Worm (Caenorhabditis elegans): ENCODE measurements around the gene mfsd-11.

Gene mfsd-11

ce11 chrX:12173989-12174388 lies 20.1 kb upstream of the mfsd-11 start:
- TF ChIP-seq vab-7 (GFP tag; IDR thresholded peaks at IDR 0.05) (no peak), cey-2 (tag; optimal IDR thresholded peaks at IDR 0.05; ENCODE audit: borderline replicate concordance, insufficient read depth) (no peak), nhr-41 (GFP tag; IDR thresholded peaks at IDR 0.05) (no peak), gei-8 (GFP tag; optimal IDR thresholded peaks at IDR 0.05) (no peak), dve-1 (tag; optimal IDR thresholded peaks at IDR 0.05; ENCODE audit: insufficient read depth) (no peak), F37D6.2 (tag; optimal IDR thresholded peaks at IDR 0.05) (no peak), pqm-1 (tag; optimal IDR thresholded peaks at IDR 0.05) (peak; percentile 51), T20F7.1 (GFP tag; optimal IDR thresholded peaks at IDR 0.05) (no peak), lir-3 (tag; optimal IDR thresholded peaks at IDR 0.05) (no peak), nhr-10 (tag; optimal IDR thresholded peaks at IDR 0.05) (no peak), skn-1 (tag; optimal IDR thresholded peaks at IDR 0.05) (no peak), lin-29 (GFP tag; IDR thresholded peaks at IDR 0.05) (no peak), egl-27 (tag; optimal IDR thresholded peaks at IDR 0.05) (no peak), hif-1 (tag; optimal IDR thresholded peaks at IDR 0.05) (no peak), mdl-1 (tag; optimal IDR thresholded peaks at IDR 0.05) (no peak), F49E8.2 (tag; optimal IDR thresholded peaks at IDR 0.05; ENCODE audit: borderline replicate concordance) (no peak), daf-16 (GFP tag; optimal IDR thresholded peaks at IDR 0.05) (no peak), daf-16 (tag; optimal IDR thresholded peaks at IDR 0.05) (peak; percentile 3), ZK546.5 (tag; optimal IDR thresholded peaks at IDR 0.05) (no peak), dmd-6 (GFP tag; IDR thresholded peaks at IDR 0.05) (peak; percentile 50), daf-8 (GFP tag; IDR thresholded peaks at IDR 0.05) (no peak), ceh-62 (tag; optimal IDR thresholded peaks at IDR 0.05) (no peak), aha-1 (tag) (no peak)

- TF ChIP-seq hlh-30 (tag; optimal IDR thresholded peaks at IDR 0.05; ENCODE audit: insufficient read depth) (peak; percentile 65), Y5F2A.4 (GFP tag; optimal IDR thresholded peaks at IDR 0.05) (no peak), ztf-7 (tag; optimal IDR thresholded peaks at IDR 0.05) (peak; percentile 61), nhr-11 (tag; optimal IDR thresholded peaks at IDR 0.05) (no peak), ztf-11 (tag; optimal IDR thresholded peaks at IDR 0.05) (no peak), hlh-11 (tag; optimal IDR thresholded peaks at IDR 0.05) (peak; percentile 91), dve-1 (tag; optimal IDR thresholded peaks at IDR 0.05; ENCODE audit: insufficient read depth) (peak; percentile 85), T20F7.1 (GFP tag; optimal IDR thresholded peaks at IDR 0.05) (peak; percentile 23), gei-8 (GFP tag; optimal IDR thresholded peaks at IDR 0.05) (no peak), nhr-48 (tag; optimal IDR thresholded peaks at IDR 0.05) (peak; percentile 93), php-3 (GFP tag; IDR thresholded peaks at IDR 0.05) (peak; percentile 70; the same call in 1 of the 2 replicates), lin-1 (GFP tag; IDR thresholded peaks at IDR 0.05) (peak; percentile 62; the same call in 1 of the 2 replicates), pqm-1 (tag; optimal IDR thresholded peaks at IDR 0.05) (peak; percentile 88), ceh-20 (GFP tag; IDR thresholded peaks at IDR 0.05) (peak; percentile 50; the same call in 1 of the 2 replicates), zip-11 (GFP tag; IDR thresholded peaks at IDR 0.05) (no peak), nhr-77 (tag; optimal IDR thresholded peaks at IDR 0.05) (peak; percentile 62), mep-1 (tag; optimal IDR thresholded peaks at IDR 0.05) (peak; percentile 49), nhr-111 (GFP tag; optimal IDR thresholded peaks at IDR 0.05) (no peak), T26A8.4 (GFP tag; IDR thresholded peaks at IDR 0.05) (peak; percentile 54), dmd-6 (GFP tag; IDR thresholded peaks at IDR 0.05) (peak; percentile 96), nhr-28 (tag; optimal IDR thresholded peaks at IDR 0.05) (peak; percentile 78), hmg-1.1 (GFP tag; IDR thresholded peaks at IDR 0.05) (peak; percentile 20; the same call in 1 of the 2 replicates), mes-2 (tag; optimal IDR thresholded peaks at IDR 0.05; ENCODE audit: poor library complexity, severe bottlenecking) (peak; percentile 46), daf-16 (GFP tag; optimal IDR thresholded peaks at IDR 0.05) (peak in 1 of 2 experiments; percentile 67), daf-16 (tag; optimal IDR thresholded peaks at IDR 0.05) (peak; percentile 98), lir-3 (tag; optimal IDR thresholded peaks at IDR 0.05) (no peak), hif-1 (tag; optimal IDR thresholded peaks at IDR 0.05) (peak in 1 of 2 experiments; percentile 70), pha-4 (GFP tag; IDR thresholded peaks at IDR 0.05) (peak; percentile 37; the same call in 1 of the 2 replicates), pha-4 (tag; optimal IDR thresholded peaks at IDR 0.05) (no peak), mdt-29 (GFP tag; IDR thresholded peaks at IDR 0.05) (no peak), tra-1 (GFP tag; IDR thresholded peaks at IDR 0.05) (peak; percentile 75; the same call in 1 of the 2 replicates), lsy-2 (tag; optimal IDR thresholded peaks at IDR 0.05) (peak in 1 of 2 experiments; percentile 41), lin-13 (GFP tag; optimal IDR thresholded peaks at IDR 0.05) (no peak), nhr-76 (tag; optimal IDR thresholded peaks at IDR 0.05) (no peak), mdl-1 (tag; optimal IDR thresholded peaks at IDR 0.05) (peak in 1 of 2 experiments; percentile 11)
Observed at ce11 chrX:12172482-12173134, 18.7 kb upstream of the mfsd-11 start.

Data from whole organism, L4 larva.